Worm (Caenorhabditis elegans) whole organism, young adult: ENCODE measurements around the gene pals-22.
"Not testable (repeated sequence)": the region's sequence is repeated elsewhere in the genome, so short reads cannot be mapped to it uniquely, and the experiment has no call there.

Experiments
- C06A6.2 ChIP-seq: fragments of 200-800 bp; sonication (Bioruptor generic); conservative IDR thresholded peaks from 2 replicates; pipeline ENCODE4 v1.3.6; 2022; ENCODE audit warnings: missing genetic modification characterization, missing compliant biosample characterization
- aptf-2 ChIP-seq: fragments of 200-800 bp; sonication (Bioruptor generic); conservative IDR thresholded peaks from 2 replicates; pipeline ENCODE4 v1.3.6; 2022; ENCODE audit warnings: missing genetic modification reagents, missing genetic modification characterization, missing compliant biosample characterization
- attf-6 ChIP-seq: fragments of 200-800 bp; sonication (Bioruptor generic); IDR thresholded peaks from 2 replicates; pipeline ENCODE4 v1.3.6; 2022; ENCODE audit warnings: missing genetic modification reagents, missing genetic modification characterization, missing compliant biosample characterization
- cebp-2 ChIP-seq: fragments of 200-800 bp; sonication (Bioruptor generic); IDR thresholded peaks from 2 replicates; pipeline ENCODE4 v1.3.6; 2022; ENCODE audit warnings: missing genetic modification characterization, missing compliant biosample characterization
- die-1 ChIP-seq: sonication (generic microtip); optimal IDR thresholded peaks from 2 replicates; lab custom pipeline; 2016; ENCODE audit warnings: missing genotype, mild to moderate bottlenecking, missing genetic modification characterization, missing compliant biosample characterization
- hlh-12 ChIP-seq: sonication (generic microtip); optimal IDR thresholded peaks from 2 replicates; lab custom pipeline; 2016; ENCODE audit warnings: missing genetic modification characterization, missing compliant biosample characterization
- madf-10 ChIP-seq: sonication (generic microtip); optimal IDR thresholded peaks from 2 replicates; lab custom pipeline; 2016; ENCODE audit warnings: mild to moderate bottlenecking, missing genetic modification characterization, missing compliant biosample characterization
- pha-4 ChIP-seq: fragments of 150-350 bp; sonication (generic microtip); optimal IDR thresholded peaks from 2 replicates; lab custom pipeline; 2014; ENCODE audit warnings: missing biosample characterization, missing genetic modification reagents, missing genetic modification characterization
- sea-2 ChIP-seq: fragments of 200-800 bp; sonication (Bioruptor generic); IDR thresholded peaks from 2 replicates; pipeline ENCODE4 v1.3.6; 2022; ENCODE audit warnings: missing genetic modification characterization, missing compliant biosample characterization
- zfh-2 ChIP-seq: fragments of 200-800 bp; sonication (Bioruptor generic); conservative IDR thresholded peaks from 2 replicates; pipeline ENCODE4 v1.3.6; 2022; ENCODE audit warnings: missing genetic modification reagents, missing genetic modification characterization, missing compliant biosample characterization

DNA sequence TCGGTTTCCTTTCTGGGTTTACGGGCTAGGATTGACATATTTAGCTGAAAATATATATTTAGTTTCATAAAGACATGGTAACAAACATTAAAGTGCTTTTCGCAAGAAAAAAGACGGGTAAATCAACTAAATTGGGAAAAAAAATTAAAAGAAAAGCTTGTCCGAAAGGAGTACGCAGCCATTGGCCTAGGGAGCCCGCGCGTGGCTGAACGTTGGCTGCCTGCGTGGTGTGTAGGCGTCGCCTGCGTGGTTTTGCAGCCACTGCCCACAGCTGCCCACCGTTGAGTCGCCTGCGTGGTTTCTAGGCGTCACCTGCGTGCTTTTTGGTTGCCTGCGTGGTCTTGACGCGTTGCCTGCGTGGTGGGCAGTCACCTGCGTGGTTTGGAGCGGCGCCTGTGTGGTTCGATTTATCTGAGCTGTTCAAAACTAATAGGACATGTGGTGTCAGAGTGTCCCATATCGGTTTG lies 10.2 kb upstream of the pals-22 start, which contains the start of gene C29F9.12:
- not testable (repeated sequence) for TF ChIP-seq cebp-2 (GFP tag; lab: Robert Waterston, UW); madf-10 (tag; lab: Kevin White, UChicago); hlh-12 (tag; lab: Kevin White, UChicago); zfh-2 (GFP tag; lab: Robert Waterston, UW); die-1 (tag; lab: Kevin White, UChicago); aptf-2; C06A6.2 (GFP tag; lab: Robert Waterston, UW); sea-2; attf-6 (GFP tag; lab: Robert Waterston, UW); pha-4 (tag; lab: Kevin White, UChicago)
